Worm (Caenorhabditis elegans) whole organism, mixed stage, embryonic: Measurements from ENCODE around the gene T26E4.2.

ENCODE experiments used
- M03D4.4 ChIP-seq: sonication (generic microtip); optimal IDR thresholded peaks from 2 replicates; lab custom pipeline; 2017; ENCODE audit warnings: mild to moderate bottlenecking, missing genetic modification characterization, missing compliant biosample characterization
- blmp-1 ChIP-seq: fragments of 150-350 bp; optimal IDR thresholded peaks from 2 replicates; lab custom pipeline; 2014; ENCODE audit warnings: missing biosample characterization, missing genetic modification characterization
- ceh-39 ChIP-seq: fragments of 150-350 bp; optimal IDR thresholded peaks from 2 replicates; lab custom pipeline; 2014; ENCODE audit warnings: missing biosample characterization, missing genetic modification characterization
- ceh-43 ChIP-seq: fragments of 200-800 bp; sonication (Bioruptor generic); optimal IDR thresholded peaks from 2 replicates; lab custom pipeline; 2018; ENCODE audit warnings: mild to moderate bottlenecking, missing genetic modification characterization, moderate library complexity, missing compliant biosample characterization
- ceh-83 ChIP-seq: fragments of 200-800 bp; sonication (Bioruptor generic); optimal IDR thresholded peaks from 2 replicates; lab custom pipeline; 2018; ENCODE audit warnings: mild to moderate bottlenecking, missing genetic modification characterization, missing compliant biosample characterization
- ces-1 ChIP-seq: fragments of 150-350 bp; optimal IDR thresholded peaks from 2 replicates; lab custom pipeline; 2014; ENCODE audit warnings: missing biosample characterization, missing genetic modification reagents, missing genetic modification characterization
- cnd-1 ChIP-seq: fragments of 200-800 bp; sonication (Bioruptor generic); optimal IDR thresholded peaks from 2 replicates; lab custom pipeline; 2018; ENCODE audit warnings: mild to moderate bottlenecking, missing genetic modification characterization, missing compliant biosample characterization
- drap-1 ChIP-seq: fragments of 200-800 bp; sonication (Bioruptor generic); optimal IDR thresholded peaks from 3 replicates; lab custom pipeline; 2018; ENCODE audit warnings: mild to moderate bottlenecking, missing genetic modification characterization, missing compliant biosample characterization
- elt-1 ChIP-seq: sonication (generic microtip); optimal IDR thresholded peaks from 2 replicates; lab custom pipeline; 2017; ENCODE audit warnings: missing genetic modification characterization, mild to moderate bottlenecking, missing compliant biosample characterization, antibody characterized with exemption, moderate library complexity, borderline replicate concordance; ENCODE audit not compliant: insufficient read depth
- elt-3 ChIP-seq: fragments of 150-350 bp; optimal IDR thresholded peaks from 2 replicates; lab custom pipeline; 2014; ENCODE audit warnings: missing biosample characterization, missing genetic modification characterization
- flh-1 ChIP-seq: fragments of 200-800 bp; sonication (Bioruptor generic); optimal IDR thresholded peaks from 2 replicates; lab custom pipeline; 2018; ENCODE audit warnings: mild to moderate bottlenecking, missing genetic modification characterization, moderate library complexity, missing compliant biosample characterization
- ham-2 ChIP-seq: fragments of 200-800 bp; sonication (Bioruptor generic); optimal IDR thresholded peaks from 2 replicates; lab custom pipeline; 2018; ENCODE audit warnings: mild to moderate bottlenecking, missing genetic modification characterization, missing compliant biosample characterization
- hlh-1 ChIP-seq: fragments of 150-350 bp; optimal IDR thresholded peaks from 2 replicates; lab custom pipeline; 2014; ENCODE audit warnings: missing biosample characterization, missing genetic modification reagents, missing genetic modification characterization
- lin-13 ChIP-seq: fragments of 150-350 bp; optimal IDR thresholded peaks from 2 replicates; lab custom pipeline; 2014; ENCODE audit warnings: missing biosample characterization, missing genetic modification characterization
- lin-32 ChIP-seq: fragments of 200-800 bp; sonication (Bioruptor generic); optimal IDR thresholded peaks from 2 replicates; lab custom pipeline; 2018; ENCODE audit warnings: mild to moderate bottlenecking, missing genetic modification characterization, missing compliant biosample characterization
- lsy-2 ChIP-seq: fragments of 150-350 bp; optimal IDR thresholded peaks from 2 replicates; lab custom pipeline; 2014; ENCODE audit warnings: missing biosample characterization, missing genetic modification characterization
- mep-1 ChIP-seq: fragments of 150-350 bp; optimal IDR thresholded peaks from 2 replicates; lab custom pipeline; 2017; ENCODE audit warnings: missing biosample characterization, missing genetic modification reagents, missing genetic modification characterization, inconsistent platforms
- mls-2 ChIP-seq: sonication (generic microtip); optimal IDR thresholded peaks from 2 replicates; lab custom pipeline; 2016; ENCODE audit warnings: mild to moderate bottlenecking, missing genetic modification characterization, moderate library complexity, missing compliant biosample characterization
- nhr-12 ChIP-seq: fragments of 150-350 bp; optimal IDR thresholded peaks from 2 replicates; lab custom pipeline; 2014; ENCODE audit warnings: missing biosample characterization, missing genetic modification characterization
- nhr-2 ChIP-seq: fragments of 150-350 bp; optimal IDR thresholded peaks from 2 replicates; lab custom pipeline; 2014; ENCODE audit warnings: missing biosample characterization, missing genetic modification characterization
- nhr-237 ChIP-seq: fragments of 150-350 bp; optimal IDR thresholded peaks from 2 replicates; lab custom pipeline; 2014; ENCODE audit warnings: missing biosample characterization, missing genetic modification characterization
- nhr-28 ChIP-seq: fragments of 150-350 bp; optimal IDR thresholded peaks from 2 replicates; lab custom pipeline; 2014; ENCODE audit warnings: missing biosample characterization, missing genetic modification characterization
- nhr-76 ChIP-seq: sonication (generic microtip); optimal IDR thresholded peaks from 2 replicates; lab custom pipeline; 2017; ENCODE audit warnings: missing biosample characterization, missing genetic modification characterization
- pha-4 ChIP-seq: fragments of 150-350 bp; optimal IDR thresholded peaks from 2 replicates; lab custom pipeline; 2018; ENCODE audit warnings: missing biosample characterization, missing genetic modification reagents, missing genetic modification characterization
- sem-2 ChIP-seq: fragments of 200-800 bp; sonication (Bioruptor generic); optimal IDR thresholded peaks from 2 replicates; lab custom pipeline; 2018; ENCODE audit warnings: mild to moderate bottlenecking, missing genetic modification characterization, missing compliant biosample characterization
- snpc-4 ChIP-seq: fragments of 150-350 bp; optimal IDR thresholded peaks from 2 replicates; lab custom pipeline; 2014; ENCODE audit warnings: missing biosample characterization, missing genetic modification characterization
- sptf-1 ChIP-seq: sonication (generic microtip); optimal IDR thresholded peaks from 2 replicates; lab custom pipeline; 2017; ENCODE audit warnings: mild to moderate bottlenecking, missing genetic modification characterization, moderate library complexity, missing compliant biosample characterization
- tbx-8 ChIP-seq: fragments of 200-800 bp; sonication (Bioruptor generic); optimal IDR thresholded peaks from 2 replicates; lab custom pipeline; 2018; ENCODE audit warnings: mild to moderate bottlenecking, missing genetic modification characterization, moderate library complexity, missing compliant biosample characterization
- unc-120 ChIP-seq: sonication (generic microtip); optimal IDR thresholded peaks from 2 replicates; lab custom pipeline; 2017; ENCODE audit warnings: missing genetic modification characterization, missing compliant biosample characterization; ENCODE audit not compliant: poor library complexity, severe bottlenecking
- unc-39 ChIP-seq: fragments of 150-350 bp; optimal IDR thresholded peaks from 2 replicates; lab custom pipeline; 2014; ENCODE audit warnings: missing biosample characterization, missing genetic modification characterization
- unc-62 ChIP-seq: fragments of 150-350 bp; optimal IDR thresholded peaks from 2 replicates; lab custom pipeline; 2014; ENCODE audit warnings: missing biosample characterization, missing genetic modification reagents, missing genetic modification characterization
- zip-8 ChIP-seq: fragments of 150-350 bp; optimal IDR thresholded peaks from 2 replicates; lab custom pipeline; 2014; ENCODE audit warnings: missing biosample characterization, missing genetic modification characterization
- ztf-11 ChIP-seq: fragments of 150-350 bp; optimal IDR thresholded peaks from 2 replicates; lab custom pipeline; 2014; ENCODE audit warnings: missing biosample characterization, missing genetic modification characterization

Gene T26E4.2

DNA sequence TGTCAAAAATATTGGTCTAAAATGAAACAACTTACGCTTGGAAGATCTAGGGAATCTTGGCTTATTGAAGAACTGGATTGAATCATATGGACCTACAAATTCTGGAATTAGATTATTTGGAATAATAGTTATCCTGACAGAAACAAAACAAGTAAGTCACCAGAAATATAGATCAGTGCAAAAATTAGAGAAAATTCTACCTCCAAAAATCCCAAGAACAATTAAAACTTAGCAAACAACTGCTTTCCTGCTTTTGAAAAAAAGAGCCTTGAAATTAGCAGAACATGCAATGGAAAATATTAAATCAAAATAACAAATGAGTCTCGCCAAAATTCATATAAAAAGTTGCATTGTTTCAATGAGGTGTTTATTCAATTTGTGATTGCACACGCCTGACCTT is 8.0 kb upstream of the T26E4.2 start, which contains the start of gene nhr-60:
TSS of gene nhr-60 (minus strand) at position 101 of the 400 bp plus-strand sequence.
- TF ChIP-seq ceh-39 (no peak), zip-8 (tag; lab: Kevin White, UChicago) (no peak), ceh-83 (GFP tag; lab: Kevin White, UChicago) (no peak), blmp-1 (tag; lab: Kevin White, UChicago) (no peak), nhr-76 (tag; lab: Kevin White, UChicago) (no peak), tbx-8 (no peak), ham-2 (GFP tag; lab: Kevin White, UChicago) (no peak), hlh-1 (tag; lab: Kevin White, UChicago) (no peak), ztf-11 (tag; lab: Kevin White, UChicago) (no peak), lin-13 (no peak), ceh-43 (no peak), nhr-12 (no peak), elt-3 (tag; lab: Kevin White, UChicago) (no peak), mls-2 (tag; lab: Kevin White, UChicago) (no peak), flh-1 (GFP tag; lab: Kevin White, UChicago) (no peak), nhr-237 (tag; lab: Kevin White, UChicago) (no peak), sptf-1 (no peak), cnd-1 (no peak)
- TF ChIP-seq, all 35 proteins: peak for 0

ce11 chrV:15773941-15774340 is 7.2 kb upstream of the T26E4.2 start:
- TF ChIP-seq lsy-2 (tag; lab: Kevin White, UChicago): no peak
- no peak for TF ChIP-seq nhr-237 (tag; lab: Kevin White, UChicago)
- no peak for TF ChIP-seq nhr-76 (tag; lab: Kevin White, UChicago)
- no peak for TF ChIP-seq drap-1 (GFP tag; lab: Kevin White, UChicago)
- no peak for TF ChIP-seq ceh-43
- no peak for TF ChIP-seq nhr-2 (tag; lab: Kevin White, UChicago)
- TF ChIP-seq pha-4 (tag; lab: Kevin White, UChicago): no peak
- no peak for TF ChIP-seq hlh-1 (tag; lab: Kevin White, UChicago)
- no peak for TF ChIP-seq nhr-12
- TF ChIP-seq unc-120 (tag; lab: Kevin White, UChicago): no peak
- TF ChIP-seq, all 35 proteins: peak for 0

DNA sequence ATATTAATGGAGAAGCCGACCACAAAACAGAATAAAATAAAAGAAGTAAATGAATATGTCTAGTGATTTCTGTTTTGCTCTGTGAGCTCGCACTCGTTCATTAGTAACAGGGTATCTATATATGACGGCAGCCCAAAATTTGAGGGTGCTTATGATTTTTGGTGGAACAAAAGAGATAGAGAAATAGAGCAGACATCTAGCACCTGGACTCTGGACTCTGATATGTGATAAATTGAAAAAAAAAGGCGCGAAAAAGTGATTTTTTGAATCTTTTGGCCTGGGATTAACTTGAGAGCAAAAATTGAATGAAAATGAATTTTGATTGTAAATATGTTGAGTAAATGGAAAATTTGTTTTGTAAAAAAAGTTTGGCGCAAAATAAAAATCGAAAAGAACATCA is 4.5 kb upstream of the T26E4.2 start, which contains the start of gene nhr-283:
TSS of gene nhr-283 (minus strand) at position 101 of the 400 bp plus-strand sequence.
- TF ChIP-seq lin-32 (GFP tag; lab: Kevin White, UChicago): no peak

- TF ChIP-seq ceh-83 (GFP tag; lab: Kevin White, UChicago): no peak
- TF ChIP-seq unc-39 (tag; lab: Kevin White, UChicago): no peak
- no peak for TF ChIP-seq blmp-1 (tag; lab: Kevin White, UChicago)
- no peak for TF ChIP-seq unc-62 (GFP tag; lab: Kevin White, UChicago)
- no peak for TF ChIP-seq zip-8 (tag; lab: Kevin White, UChicago)
- no peak for TF ChIP-seq snpc-4 (tag; lab: Kevin White, UChicago)
- TF ChIP-seq M03D4.4 (tag; lab: Kevin White, UChicago): no peak
- TF ChIP-seq ces-1: no peak
- TF ChIP-seq cnd-1: no peak
- TF ChIP-seq ceh-39: no peak
- TF ChIP-seq nhr-2 (tag; lab: Kevin White, UChicago): no peak
- no peak for TF ChIP-seq drap-1 (GFP tag; lab: Kevin White, UChicago)
- TF ChIP-seq lin-32 (GFP tag; lab: Kevin White, UChicago): no peak
- TF ChIP-seq sem-2 (GFP tag; lab: Kevin White, UChicago): no peak
- TF ChIP-seq sptf-1: no peak
- TF ChIP-seq hlh-1 (tag; lab: Kevin White, UChicago): no peak
- no peak for TF ChIP-seq ztf-11 (tag; lab: Kevin White, UChicago)
- no peak for TF ChIP-seq mep-1
Observed at ce11 chrV:15779128-15779729, 2.0 kb upstream of the T26E4.2 start, which contains the start of the genes nhr-285 and irld-52. TSS of gene nhr-285 (minus strand) at chrV:15779228. TSS of gene irld-52 (plus strand) at chrV:15779679.

- TF ChIP-seq tbx-8: no peak
- TF ChIP-seq lin-13: no peak
- no peak for TF ChIP-seq ztf-11 (tag; lab: Kevin White, UChicago)
- no peak for TF ChIP-seq ceh-43
- no peak for TF ChIP-seq ceh-83 (GFP tag; lab: Kevin White, UChicago)
- TF ChIP-seq ces-1: no peak
- TF ChIP-seq lin-32 (GFP tag; lab: Kevin White, UChicago): no peak
- no peak for TF ChIP-seq elt-1 (tag; lab: Kevin White, UChicago)
- no peak for TF ChIP-seq M03D4.4 (tag; lab: Kevin White, UChicago)
- no peak for TF ChIP-seq sptf-1
- no peak for TF ChIP-seq drap-1 (GFP tag; lab: Kevin White, UChicago)
- TF ChIP-seq cnd-1: no peak
- TF ChIP-seq nhr-28: no peak
- no peak for TF ChIP-seq ham-2 (GFP tag; lab: Kevin White, UChicago)
Observed at ce11 chrV:15782494-15782893, 1.3 kb downstream of the T26E4.2 start, which contains the start of gene T26E4.3. TSS of gene T26E4.3 (plus strand) at chrV:15782794.
